Worm (Caenorhabditis elegans) whole organism, young adult: ENCODE data around the gene cul-6.
A peak's percentile ranks its signal among the peaks of the same experiment; 100 is the strongest.

Experiments used
- F49E8.2 ChIP-seq: sonication (generic microtip); optimal IDR thresholded peaks from 3 replicates; lab custom pipeline; 2017; ENCODE audit warnings: missing genetic modification characterization, mild to moderate bottlenecking, missing compliant biosample characterization, antibody characterized with exemption, moderate library complexity; ENCODE audit not compliant: insufficient read depth
- F55B11.4 ChIP-seq: sonication (generic microtip); optimal IDR thresholded peaks from 2 replicates; lab custom pipeline; 2016; ENCODE audit warnings: missing compliant biosample characterization, missing genetic modification characterization, borderline replicate concordance; ENCODE audit not compliant: insufficient read depth
- K12H6.12 ChIP-seq: fragments of 200-800 bp; sonication (Bioruptor generic); optimal IDR thresholded peaks from 2 replicates; lab custom pipeline; 2018; ENCODE audit warnings: mild to moderate bottlenecking, missing genetic modification characterization, missing compliant biosample characterization
- Y56A3A.18 ChIP-seq: fragments of 200-800 bp; sonication (Bioruptor generic); IDR thresholded peaks from 2 replicates; pipeline ENCODE4 v1.3.6; 2022; ENCODE audit warnings: missing genetic modification reagents, missing genetic modification characterization, missing compliant biosample characterization
- Y95B8A.8 ChIP-seq: fragments of 200-800 bp; sonication (Bioruptor generic); IDR thresholded peaks from 2 replicates; pipeline ENCODE4 v1.3.6; 2022; ENCODE audit warnings: missing genetic modification reagents, missing genetic modification characterization, missing compliant biosample characterization
- ZK185.1 ChIP-seq: sonication (generic microtip); optimal IDR thresholded peaks from 2 replicates; lab custom pipeline; 2016; ENCODE audit warnings: mild to moderate bottlenecking, missing genetic modification characterization, missing compliant biosample characterization; ENCODE audit not compliant: poor library complexity, severe bottlenecking
- ama-1 ChIP-seq, 3 experiments: fragments of 150-350 bp in 1 of 3; sonication (generic microtip) in 2 of 3; optimal IDR thresholded peaks; 2 replicates each; lab custom pipeline; 2014 to 2018; ENCODE audit warnings: missing biosample characterization in 2 of 3, missing genetic modification characterization in 2 of 3, missing genetic modification reagents in 2 of 3
- aptf-2 ChIP-seq: fragments of 200-800 bp; sonication (Bioruptor generic); conservative IDR thresholded peaks from 2 replicates; pipeline ENCODE4 v1.3.6; 2022; ENCODE audit warnings: missing genetic modification reagents, missing genetic modification characterization, missing compliant biosample characterization
- aptf-3 ChIP-seq: fragments of 200-800 bp; sonication (Bioruptor generic); IDR thresholded peaks from 2 replicates; pipeline ENCODE4 v1.3.6; 2022; ENCODE audit warnings: missing genetic modification characterization, missing compliant biosample characterization
- atf-7 ChIP-seq: sonication (generic microtip); optimal IDR thresholded peaks from 2 replicates; lab custom pipeline; 2017; ENCODE audit warnings: mild to moderate bottlenecking, missing genetic modification characterization, missing compliant biosample characterization
- attf-3 ChIP-seq: fragments of 200-800 bp; sonication (Bioruptor generic); conservative IDR thresholded peaks from 2 replicates; pipeline ENCODE4 v1.3.6; 2022; ENCODE audit warnings: missing genetic modification reagents, missing genetic modification characterization, missing compliant biosample characterization
- attf-5 ChIP-seq: fragments of 200-800 bp; sonication (Bioruptor generic); optimal IDR thresholded peaks from 2 replicates; lab custom pipeline; 2018; ENCODE audit warnings: mild to moderate bottlenecking, missing genetic modification characterization, missing compliant biosample characterization
- bed-1 ChIP-seq: fragments of 200-800 bp; sonication (Bioruptor generic); IDR thresholded peaks from 2 replicates; pipeline ENCODE4 v1.3.6; 2022; ENCODE audit warnings: missing genetic modification reagents, missing genetic modification characterization, missing compliant biosample characterization
- cebp-1 ChIP-seq, 2 experiments: fragments of 200-800 bp in 1 of 2; sonication (Bioruptor generic) in 1 of 2; sonication (generic microtip) in 1 of 2; IDR thresholded peaks in 1 of 2; optimal IDR thresholded peaks in 1 of 2; 2 replicates each; pipeline versions ENCODE4 v1.3.6 to Lab custom; 2017 to 2022; ENCODE audit warnings: missing compliant biosample characterization in 2 of 2, missing genetic modification characterization in 2 of 2, mild to moderate bottlenecking in 1 of 2, missing genetic modification reagents in 1 of 2, moderate library complexity in 1 of 2
- ceh-40 ChIP-seq: fragments of 200-800 bp; sonication (Bioruptor generic); IDR thresholded peaks from 2 replicates; pipeline ENCODE4 v1.3.6; 2022; ENCODE audit warnings: missing genetic modification characterization, missing compliant biosample characterization
- dox-1 ChIP-seq: fragments of 200-800 bp; sonication (Bioruptor generic); IDR thresholded peaks from 2 replicates; pipeline ENCODE4 v1.3.6; 2022; ENCODE audit warnings: missing genetic modification reagents, missing genetic modification characterization, missing compliant biosample characterization
- dpff-1 ChIP-seq: sonication (generic microtip); optimal IDR thresholded peaks from 2 replicates; lab custom pipeline; 2017; ENCODE audit warnings: mild to moderate bottlenecking, missing genetic modification characterization, missing compliant biosample characterization
- dpl-1 ChIP-seq: fragments of 150-350 bp; optimal IDR thresholded peaks from 2 replicates; lab custom pipeline; 2014; ENCODE audit warnings: missing biosample characterization, missing genetic modification reagents, missing genetic modification characterization
- egl-44 ChIP-seq: fragments of 200-800 bp; sonication (Bioruptor generic); IDR thresholded peaks from 2 replicates; pipeline ENCODE4 v1.3.6; 2022; ENCODE audit warnings: missing genetic modification reagents, missing genetic modification characterization, missing compliant biosample characterization
- ets-4 ChIP-seq: fragments of 200-800 bp; sonication (Bioruptor generic); optimal IDR thresholded peaks from 2 replicates; lab custom pipeline; 2018; ENCODE audit warnings: mild to moderate bottlenecking, missing genetic modification characterization, missing compliant biosample characterization
- lin-35 ChIP-seq, 3 experiments: fragments of 150-350 bp in 2 of 3; sonication (generic microtip) in 1 of 3; optimal IDR thresholded peaks; 2 replicates each; lab custom pipeline; 2014 to 2018; ENCODE audit warnings: missing biosample characterization in 3 of 3, missing genetic modification characterization in 3 of 3, missing genetic modification reagents in 3 of 3
- lin-40 ChIP-seq: sonication (generic microtip); optimal IDR thresholded peaks from 2 replicates; lab custom pipeline; 2016; ENCODE audit warnings: missing genetic modification characterization, mild to moderate bottlenecking, missing compliant biosample characterization, missing genotype, missing genetic modification reagents
- lin-54 ChIP-seq: fragments of 200-800 bp; sonication (Bioruptor generic); optimal IDR thresholded peaks from 2 replicates; lab custom pipeline; 2018; ENCODE audit warnings: mild to moderate bottlenecking, missing genetic modification characterization, missing compliant biosample characterization
- lsl-1 ChIP-seq: fragments of 200-800 bp; sonication (Bioruptor generic); optimal IDR thresholded peaks from 2 replicates; lab custom pipeline; 2018; ENCODE audit warnings: mild to moderate bottlenecking, missing genetic modification characterization, moderate library complexity, missing compliant biosample characterization
- madf-8 ChIP-seq: fragments of 200-800 bp; sonication (Bioruptor generic); conservative IDR thresholded peaks from 2 replicates; pipeline ENCODE4 v1.3.6; 2022; ENCODE audit warnings: missing genetic modification reagents, missing genetic modification characterization, missing compliant biosample characterization
- mel-28 ChIP-seq: sonication (generic microtip); optimal IDR thresholded peaks from 2 replicates; lab custom pipeline; 2016; ENCODE audit warnings: borderline replicate concordance, mild to moderate bottlenecking, missing genetic modification characterization, missing compliant biosample characterization
- nfya-2 ChIP-seq: fragments of 200-800 bp; sonication (Bioruptor generic); IDR thresholded peaks from 2 replicates; pipeline ENCODE4 v1.3.6; 2022; ENCODE audit warnings: missing genetic modification reagents, missing genetic modification characterization, missing compliant biosample characterization
- nhr-80 ChIP-seq: sonication (generic microtip); optimal IDR thresholded peaks from 2 replicates; lab custom pipeline; 2016; ENCODE audit warnings: missing genetic modification characterization, missing compliant biosample characterization
- pbrm-1 ChIP-seq: fragments of 200-800 bp; sonication (Bioruptor generic); IDR thresholded peaks from 2 replicates; pipeline ENCODE4 v1.3.6; 2022; ENCODE audit warnings: missing genetic modification reagents, missing genetic modification characterization, missing compliant biosample characterization
- pha-4 ChIP-seq: fragments of 150-350 bp; sonication (generic microtip); optimal IDR thresholded peaks from 2 replicates; lab custom pipeline; 2014; ENCODE audit warnings: missing biosample characterization, missing genetic modification reagents, missing genetic modification characterization
- sdz-38 ChIP-seq: sonication (generic microtip); optimal IDR thresholded peaks from 2 replicates; lab custom pipeline; 2016; ENCODE audit warnings: missing genotype, missing genetic modification characterization, missing compliant biosample characterization
- sea-2 ChIP-seq: fragments of 200-800 bp; sonication (Bioruptor generic); IDR thresholded peaks from 2 replicates; pipeline ENCODE4 v1.3.6; 2022; ENCODE audit warnings: missing genetic modification characterization, missing compliant biosample characterization
- snpc-4 ChIP-seq, 5 experiments: fragments of 150-350 bp in 1 of 5; sonication (generic microtip) in 4 of 5; optimal IDR thresholded peaks; 2 replicates each; lab custom pipeline; 2014 to 2018; ENCODE audit warnings: missing genetic modification characterization in 5 of 5, missing biosample characterization in 3 of 5, antibody characterized with exemption in 2 of 5, mild to moderate bottlenecking in 2 of 5, missing compliant biosample characterization in 2 of 5, missing genotype in 2 of 5, moderate library complexity in 2 of 5, missing genetic modification reagents in 1 of 5
- xnd-1 ChIP-seq: sonication (generic microtip); optimal IDR thresholded peaks from 2 replicates; lab custom pipeline; 2016; ENCODE audit warnings: missing genotype, missing genetic modification reagents, missing genetic modification characterization, missing compliant biosample characterization
- ztf-18 ChIP-seq: sonication (generic microtip); optimal IDR thresholded peaks from 2 replicates; lab custom pipeline; 2016; ENCODE audit warnings: missing genotype, mild to moderate bottlenecking, missing genetic modification characterization, missing compliant biosample characterization
- ztf-22 ChIP-seq: fragments of 200-800 bp; sonication (Bioruptor generic); optimal IDR thresholded peaks from 2 replicates; lab custom pipeline; 2018; ENCODE audit warnings: mild to moderate bottlenecking, missing genetic modification characterization, moderate library complexity, missing compliant biosample characterization
- ztf-25 ChIP-seq: fragments of 200-800 bp; sonication (Bioruptor generic); IDR thresholded peaks from 2 replicates; pipeline ENCODE4 v1.3.6; 2022; ENCODE audit warnings: missing genetic modification reagents, missing genetic modification characterization, missing compliant biosample characterization
- ztf-6 ChIP-seq: fragments of 200-800 bp; sonication (Bioruptor generic); IDR thresholded peaks from 2 replicates; pipeline ENCODE4 v1.3.6; 2022; ENCODE audit warnings: missing genetic modification reagents, missing genetic modification characterization, missing compliant biosample characterization

The cul-6 gene

ce11 chrIV:12600941-12601340 lies 10.7 kb upstream of the cul-6 start (continued):
- TF ChIP-seq lin-35 (GFP tag; optimal IDR thresholded peaks at IDR 0.05; lab: Kevin White, UChicago) (no peak), attf-5 (peak; percentile 33), pha-4 (tag; lab: Kevin White, UChicago) (peak; percentile 24), nfya-2 (GFP tag; lab: Robert Waterston, UW) (no peak), ama-1 (optimal IDR thresholded peaks at IDR 0.05; lab: Kevin White, UChicago) (no peak), ama-1 (GFP tag; optimal IDR thresholded peaks at IDR 0.05; lab: Kevin White, UChicago) (no peak), sdz-38 (tag; lab: Kevin White, UChicago) (no peak), cebp-1 (GFP tag; IDR thresholded peaks at IDR 0.05; lab: Robert Waterston, UW) (peak; percentile 89), cebp-1 (tag; optimal IDR thresholded peaks at IDR 0.05; lab: Kevin White, UChicago) (peak; percentile 92), ztf-18 (no peak), ztf-22 (GFP tag; lab: Kevin White, UChicago) (peak; percentile 81), dox-1 (GFP tag; lab: Robert Waterston, UW) (peak; percentile 72), madf-8 (GFP tag; lab: Robert Waterston, UW) (no peak), pbrm-1 (no peak), atf-7 (peak; percentile 90), Y56A3A.18 (no peak), ets-4 (GFP tag; lab: Kevin White, UChicago) (peak; percentile 47), ztf-6 (GFP tag; lab: Robert Waterston, UW) (no peak), lin-40 (tag; lab: Kevin White, UChicago) (peak; percentile 45)

ce11 chrIV:12599158-12599557 lies 8.9 kb upstream of the cul-6 start, which contains the start of gene pgp-1:
pgp-1 (minus strand) TSS chrIV:12599169.
- TF ChIP-seq nhr-80 (tag; lab: Kevin White, UChicago) (peak; percentile 88), F55B11.4 (no peak), aptf-3 (no peak), dox-1 (GFP tag; lab: Robert Waterston, UW) (0 out of 2 replicates have a peak, but pooled peaks have one; percentile 28), cebp-1 (GFP tag; IDR thresholded peaks at IDR 0.05; lab: Robert Waterston, UW) (no peak), cebp-1 (tag; optimal IDR thresholded peaks at IDR 0.05; lab: Kevin White, UChicago) (peak; percentile 16), ztf-25 (GFP tag; lab: Robert Waterston, UW) (no peak), aptf-2 (no peak), xnd-1 (tag; lab: Kevin White, UChicago) (no peak), dpl-1 (GFP tag; lab: Kevin White, UChicago) (no peak)

- TF ChIP-seq sea-2 (no peak), lin-54 (no peak), attf-3 (no peak), snpc-4 (GFP tag; optimal IDR thresholded peaks at IDR 0.05; lab: Kevin White, UChicago) (no peak), snpc-4 (tag; optimal IDR thresholded peaks at IDR 0.05; lab: Kevin White, UChicago) (no peak), dpff-1 (tag; lab: Kevin White, UChicago) (no peak), egl-44 (GFP tag; lab: Robert Waterston, UW) (no peak), mel-28 (no peak), ceh-40 (GFP tag; lab: Robert Waterston, UW) (no peak), F49E8.2 (tag; lab: Kevin White, UChicago) (no peak), K12H6.12 (no peak), lsl-1 (GFP tag; lab: Kevin White, UChicago) (no peak), aptf-3 (no peak), bed-1 (GFP tag; lab: Robert Waterston, UW) (no peak), Y95B8A.8 (GFP tag; lab: Robert Waterston, UW) (no peak), ZK185.1 (tag; lab: Kevin White, UChicago) (no peak)
Measured at ce11 chrIV:12596960-12597359, 6.7 kb upstream of the cul-6 start.
